Worm (Caenorhabditis elegans) whole organism, early embryonic: ENCODE measurements around the gene Y116A8C.9.

ENCODE experiments used
- aly-1 ChIP-seq: sonication (generic microtip); optimal IDR thresholded peaks from 2 replicates; lab custom pipeline; 2016; ENCODE audit warnings: missing genetic modification characterization, missing compliant biosample characterization
- ama-1 ChIP-seq: fragments of 150-350 bp; optimal IDR thresholded peaks from 2 replicates; lab custom pipeline; 2014
- tbx-11 ChIP-seq: fragments of 200-800 bp; sonication (Bioruptor generic); IDR thresholded peaks from 2 replicates; pipeline ENCODE4 v1.3.6; 2022; ENCODE audit warnings: missing genetic modification characterization, missing compliant biosample characterization

DNA sequence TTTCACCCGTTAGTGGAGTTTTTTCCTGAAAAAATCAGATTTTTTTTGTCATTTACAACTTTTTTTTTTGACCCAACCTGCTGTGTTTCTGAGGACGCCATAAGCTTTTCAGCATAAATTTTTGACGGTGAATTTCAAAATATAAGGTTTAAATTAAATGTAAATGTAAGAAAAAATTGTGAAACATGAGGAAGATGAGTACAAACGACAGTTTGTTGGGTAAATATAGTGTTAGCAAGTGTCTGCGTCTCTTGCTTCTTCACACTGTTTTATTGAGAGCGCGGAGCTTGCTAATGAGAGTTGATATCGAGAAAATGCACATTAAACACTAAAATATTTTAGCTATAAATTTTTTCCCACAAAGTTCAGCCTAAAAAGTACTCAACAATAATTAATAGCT, 23.8 kb upstream of the Y116A8C.9 start, which contains the start of gene rom-3:
- no peak for TF ChIP-seq ama-1 (lab: Kevin White, UChicago)
- no peak for TF ChIP-seq aly-1 (tag; lab: Kevin White, UChicago)
- no peak for TF ChIP-seq tbx-11 (GFP tag; lab: Robert Waterston, UW)
